Fruit fly (Drosophila melanogaster): ENCODE data around the gene CG34367.
A peak's percentile ranks its signal among the peaks of the same experiment; 100 is the strongest.

CG34367 gene

dm6 chr2L:10373605-10374269 is 20.0 kb upstream of the CG34367 start, which contains the start of gene rho-5:
TSS of gene rho-5 (minus strand) at chr2L:10373900.
- TF ChIP-seq CG30020 (tag; optimal IDR thresholded peaks at IDR 0.05) (peak; percentile 13), hkb (optimal IDR thresholded peaks at IDR 0.05) (no peak), hkb (GFP tag; IDR thresholded peaks at IDR 0.05) (no peak), row (GFP tag; IDR thresholded peaks at IDR 0.05) (peak; percentile 60), psq (GFP tag; optimal IDR thresholded peaks at IDR 0.05) (no peak), gro (GFP tag; optimal IDR thresholded peaks at IDR 0.05) (peak; percentile 6), MESR4 (GFP tag; optimal IDR thresholded peaks at IDR 0.05) (peak; percentile 7), onecut (GFP tag; IDR thresholded peaks at IDR 0.05) (peak; percentile 93), pfk (GFP tag; optimal IDR thresholded peaks at IDR 0.05) (no peak), odd (GFP tag; optimal IDR thresholded peaks at IDR 0.05) (no peak), ewg (GFP tag; optimal IDR thresholded peaks at IDR 0.05) (peak; percentile 97), lilli (GFP tag; optimal IDR thresholded peaks at IDR 0.05) (peak; percentile 15), Sry-δ (GFP tag; optimal IDR thresholded peaks at IDR 0.05) (peak; percentile 40), pzg (GFP tag; optimal IDR thresholded peaks at IDR 0.05) (peak; percentile 6), CG14667 (GFP tag; IDR thresholded peaks at IDR 0.05) (no peak), CG6683 (GFP tag; optimal IDR thresholded peaks at IDR 0.05) (no peak), CG6765 (GFP tag; optimal IDR thresholded peaks at IDR 0.05) (no peak), slbo (GFP tag; IDR thresholded peaks at IDR 0.05) (peak; percentile 34; the same call in 1 of the 2 replicates), ERR (GFP tag; optimal IDR thresholded peaks at IDR 0.05) (no peak), zen (tag; optimal IDR thresholded peaks at IDR 0.05) (no peak), CG8290 (GFP tag; optimal IDR thresholded peaks at IDR 0.05) (no peak), CG8290 (tag; optimal IDR thresholded peaks at IDR 0.05) (no peak), CG2120 (GFP tag; optimal IDR thresholded peaks at IDR 0.05) (peak; percentile 50), mam (GFP tag; optimal IDR thresholded peaks at IDR 0.05) (peak; percentile 5), sens (GFP tag) (peak; percentile 53), CG31388 (GFP tag; optimal IDR thresholded peaks at IDR 0.05) (no peak), BEAF-32 (GFP tag; optimal IDR thresholded peaks at IDR 0.05) (peak; percentile 8), D19B (GFP tag; optimal IDR thresholded peaks at IDR 0.05) (peak; percentile 65), CG17328 (GFP tag; IDR thresholded peaks at IDR 0.05) (0 out of 2 replicates have a peak, but pooled peaks have one; percentile 28), ro (GFP tag; IDR thresholded peaks at IDR 0.05) (no peak), Rfx (GFP tag; IDR thresholded peaks at IDR 0.05) (peak; percentile 45; the same call in 1 of the 2 replicates)

- TF ChIP-seq ash1 (GFP tag; optimal IDR thresholded peaks at IDR 0.05): no peak
- no peak for TF ChIP-seq CG2678 (tag; optimal IDR thresholded peaks at IDR 0.05)
- TF ChIP-seq so (GFP tag; IDR thresholded peaks at IDR 0.05): no peak
- TF ChIP-seq sima (GFP tag; optimal IDR thresholded peaks at IDR 0.05): no peak
- no peak for TF ChIP-seq CG4730 (GFP tag; IDR thresholded peaks at IDR 0.05)
- no peak for TF ChIP-seq YL-1 (GFP tag; optimal IDR thresholded peaks at IDR 0.05)
- TF ChIP-seq CG17612 (GFP tag; IDR thresholded peaks at IDR 0.05): 0 out of 2 replicates have a peak, but pooled peaks have one; percentile 28
- no peak for TF ChIP-seq fu2 (GFP tag; optimal IDR thresholded peaks at IDR 0.05)
- TF ChIP-seq ewg (GFP tag; optimal IDR thresholded peaks at IDR 0.05): no peak
- TF ChIP-seq CG10462 (GFP tag; optimal IDR thresholded peaks at IDR 0.05): no peak
- no peak for TF ChIP-seq chn (GFP tag; optimal IDR thresholded peaks at IDR 0.05)
- TF ChIP-seq CG10274 (GFP tag; optimal IDR thresholded peaks at IDR 0.05): no peak
- no peak for TF ChIP-seq CG12769 (tag; optimal IDR thresholded peaks at IDR 0.05)
- TF ChIP-seq CG15696 (tag; optimal IDR thresholded peaks at IDR 0.05): no peak
- no peak for TF ChIP-seq slbo (GFP tag; IDR thresholded peaks at IDR 0.05)
- TF ChIP-seq CG31441 (GFP tag; IDR thresholded peaks at IDR 0.05): no peak
- TF ChIP-seq CG17359 (tag; optimal IDR thresholded peaks at IDR 0.05): no peak
- no peak for TF ChIP-seq dati (GFP tag; IDR thresholded peaks at IDR 0.05)
- no peak for TF ChIP-seq prd (optimal IDR thresholded peaks at IDR 0.05)
- TF ChIP-seq prd (GFP tag; IDR thresholded peaks at IDR 0.05): no peak
- TF ChIP-seq CG12104 (GFP tag; optimal IDR thresholded peaks at IDR 0.05): no peak
- peak; percentile 86 for TF ChIP-seq pfk (GFP tag; optimal IDR thresholded peaks at IDR 0.05)
- TF ChIP-seq CG8924 (tag; optimal IDR thresholded peaks at IDR 0.05): no peak
- TF ChIP-seq gcm2 (GFP tag; optimal IDR thresholded peaks at IDR 0.05): no peak
- TF ChIP-seq CG11560 (tag; IDR thresholded peaks at IDR 0.05): 0 out of 3 replicates have a peak, but pooled peaks have one; percentile 35
Observed at dm6 chr2L:10372297-10372696, 18.6 kb upstream of the CG34367 start.

Measured in whole organism, embryonic.